Fruit fly (Drosophila melanogaster) whole organism, wandering third instar larva: ENCODE results near the gene Alp9.

Experiments
- Dfd ChIP-seq: fragments of >200 bp; optimal IDR thresholded peaks from 2 replicates; lab custom pipeline; 2017; ENCODE audit warnings: missing biosample characterization, missing genetic modification characterization
- OdsH ChIP-seq: fragments of 200-800 bp; sonication (Bioruptor generic); optimal IDR thresholded peaks from 2 replicates; lab custom pipeline; 2016; ENCODE audit warnings: missing biosample characterization, mild to moderate bottlenecking, missing genetic modification characterization
- tai ChIP-seq: sonication (Bioruptor generic); optimal IDR thresholded peaks from 2 replicates; lab custom pipeline; 2016; ENCODE audit warnings: missing biosample characterization, missing genetic modification characterization

dm6 chr3L:5599592-5599991 is 4.2 kb downstream of the Alp9 start, which contains the start of gene CG10591:
- TF ChIP-seq tai (GFP tag; lab: Kevin White, UChicago), result no peak
- no peak for TF ChIP-seq OdsH
- TF ChIP-seq Dfd (GFP tag; lab: Kevin White, UChicago), result no peak
